Fruit fly (Drosophila melanogaster) whole organism, embryonic: ENCODE data around the gene Sec23.

Source experiments
- Ada2b ChIP-seq: fragments of 200-800 bp; sonication (Bioruptor generic); IDR thresholded peaks from 2 replicates; pipeline ENCODE4 v1.3.6; 2022; ENCODE audit warnings: missing biosample characterization, missing genetic modification characterization
- Atf3 ChIP-seq: fragments of 200-800 bp; sonication (Bioruptor generic); optimal IDR thresholded peaks from 3 replicates; lab custom pipeline; 2016; ENCODE audit warnings: missing biosample characterization, missing genetic modification characterization
- B-H1 ChIP-seq: fragments of 200-800 bp; sonication (Bioruptor generic); IDR thresholded peaks from 3 replicates; pipeline ENCODE4 v1.3.6; 2022; ENCODE audit warnings: missing biosample characterization, missing genetic modification characterization
- B-H2 ChIP-seq: fragments of 200-800 bp; sonication (Bioruptor generic); optimal IDR thresholded peaks from 2 replicates; lab custom pipeline; 2018; ENCODE audit warnings: missing biosample characterization, mild to moderate bottlenecking, missing genetic modification characterization
- Blimp-1 ChIP-seq: fragments of 200-800 bp; sonication (Bioruptor generic); optimal IDR thresholded peaks from 3 replicates; lab custom pipeline; 2018; ENCODE audit warnings: missing biosample characterization, missing genetic modification characterization, mild to moderate bottlenecking, moderate library complexity, missing genetic modification reagents
- BtbVII ChIP-seq: fragments of 200-800 bp; sonication (Bioruptor generic); optimal IDR thresholded peaks from 3 replicates; lab custom pipeline; 2017; ENCODE audit warnings: missing biosample characterization, mild to moderate bottlenecking, missing genetic modification characterization
- CG10209 ChIP-seq: fragments of 200-800 bp; sonication (Bioruptor generic); optimal IDR thresholded peaks from 3 replicates; lab custom pipeline; 2017; ENCODE audit warnings: missing biosample characterization, mild to moderate bottlenecking, missing genetic modification characterization, missing genetic modification reagents
- CG10267 ChIP-seq: fragments of 200-800 bp; sonication (Bioruptor generic); optimal IDR thresholded peaks from 2 replicates; lab custom pipeline; 2018; ENCODE audit warnings: missing biosample characterization, mild to moderate bottlenecking, missing genetic modification characterization, moderate library complexity
- CG10979 ChIP-seq: fragments of 200-800 bp; sonication (Bioruptor generic); optimal IDR thresholded peaks from 2 replicates; lab custom pipeline; 2018; ENCODE audit warnings: missing biosample characterization, mild to moderate bottlenecking, missing genetic modification characterization, moderate library complexity
- CG11398 ChIP-seq: fragments of 200-800 bp; sonication (Bioruptor generic); optimal IDR thresholded peaks from 2 replicates; lab custom pipeline; 2016; ENCODE audit warnings: missing biosample characterization, missing genetic modification characterization
- CG11696 ChIP-seq: fragments of 200-800 bp; sonication (Bioruptor generic); IDR thresholded peaks from 2 replicates; pipeline ENCODE4 v1.3.6; 2022; ENCODE audit warnings: missing biosample characterization, missing genetic modification characterization
- CG12391 ChIP-seq: fragments of 200-800 bp; sonication (Bioruptor generic); optimal IDR thresholded peaks from 3 replicates; lab custom pipeline; 2018; ENCODE audit warnings: missing biosample characterization, mild to moderate bottlenecking, missing genetic modification characterization, moderate library complexity
- CG12744 ChIP-seq: fragments of 200-800 bp; sonication (Bioruptor generic); optimal IDR thresholded peaks from 2 replicates; lab custom pipeline; 2016; ENCODE audit warnings: missing biosample characterization, missing genetic modification characterization
- CG13624 ChIP-seq: fragments of 200-800 bp; sonication (Bioruptor generic); optimal IDR thresholded peaks from 2 replicates; lab custom pipeline; 2016; ENCODE audit warnings: missing biosample characterization, missing genetic modification characterization
- CG14050 ChIP-seq: fragments of 200-800 bp; sonication (Bioruptor generic); IDR thresholded peaks from 3 replicates; pipeline ENCODE4 v1.3.6; 2022; ENCODE audit warnings: missing biosample characterization, missing genetic modification characterization
- CG17385 ChIP-seq: fragments of 200-800 bp; sonication (Bioruptor generic); optimal IDR thresholded peaks from 3 replicates; lab custom pipeline; 2018; ENCODE audit warnings: missing biosample characterization, mild to moderate bottlenecking, missing genetic modification characterization
- CG17612 ChIP-seq: fragments of 200-800 bp; sonication (Bioruptor generic); IDR thresholded peaks from 2 replicates; pipeline ENCODE4 v1.3.6; 2022; ENCODE audit warnings: missing biosample characterization, missing genetic modification characterization
- CG18011 ChIP-seq: fragments of 200-800 bp; sonication (Bioruptor generic); optimal IDR thresholded peaks from 2 replicates; lab custom pipeline; 2017; ENCODE audit warnings: missing biosample characterization, missing genetic modification characterization, mild to moderate bottlenecking, moderate library complexity, missing genotype
- CG31365 ChIP-seq: fragments of 200-800 bp; sonication (Bioruptor generic); optimal IDR thresholded peaks from 2 replicates; lab custom pipeline; 2018; ENCODE audit warnings: missing biosample characterization, mild to moderate bottlenecking, missing genetic modification characterization
- CG3407 ChIP-seq: fragments of 200-800 bp; sonication (Bioruptor generic); optimal IDR thresholded peaks from 2 replicates; lab custom pipeline; 2018; ENCODE audit warnings: missing biosample characterization, mild to moderate bottlenecking, missing genetic modification characterization
- CG34376 ChIP-seq: fragments of 200-800 bp; sonication (Bioruptor generic); optimal IDR thresholded peaks from 2 replicates; lab custom pipeline; 2018; ENCODE audit warnings: missing biosample characterization, mild to moderate bottlenecking, missing genetic modification characterization
- CG3847 ChIP-seq: fragments of 200-800 bp; sonication (Bioruptor generic); IDR thresholded peaks from 2 replicates; pipeline ENCODE4 v1.3.6; 2022; ENCODE audit warnings: missing biosample characterization, missing genetic modification characterization
- CG43689 ChIP-seq: fragments of 200-800 bp; sonication (Bioruptor generic); IDR thresholded peaks from 2 replicates; pipeline ENCODE4 v1.3.6; 2022; ENCODE audit warnings: missing biosample characterization, missing genetic modification characterization
- CG4424 ChIP-seq: fragments of 200-800 bp; sonication (Bioruptor generic); optimal IDR thresholded peaks from 3 replicates; lab custom pipeline; 2016; ENCODE audit warnings: missing biosample characterization, missing genetic modification characterization
- CG9932 ChIP-seq: fragments of 200-800 bp; sonication (Bioruptor generic); IDR thresholded peaks from 2 replicates; pipeline ENCODE4 v1.3.6; 2022; ENCODE audit warnings: missing biosample characterization, missing genetic modification characterization
- Doc3 ChIP-seq: fragments of 200-800 bp; sonication (Bioruptor generic); IDR thresholded peaks from 3 replicates; pipeline ENCODE4 v1.3.6; 2022; ENCODE audit warnings: missing biosample characterization, missing genetic modification characterization; ENCODE audit not compliant: partially characterized antibody
- Fer1 ChIP-seq: fragments of 200-800 bp; sonication (Bioruptor generic); optimal IDR thresholded peaks from 2 replicates; lab custom pipeline; 2017; ENCODE audit warnings: missing biosample characterization, mild to moderate bottlenecking, missing genetic modification characterization
- GATAe ChIP-seq: fragments of 200-800 bp; sonication (Bioruptor generic); conservative IDR thresholded peaks from 2 replicates; pipeline ENCODE4 v1.3.6; 2022; ENCODE audit warnings: missing biosample characterization, missing genetic modification characterization
- H2.0 ChIP-seq: fragments of 200-800 bp; sonication (Bioruptor generic); IDR thresholded peaks from 2 replicates; pipeline ENCODE4 v1.3.6; 2022; ENCODE audit warnings: missing biosample characterization, missing genetic modification characterization
- Hmr ChIP-seq: fragments of 200-800 bp; sonication (Bioruptor generic); optimal IDR thresholded peaks from 3 replicates; lab custom pipeline; 2017; ENCODE audit warnings: mild to moderate bottlenecking, missing biosample characterization, missing genetic modification reagents, missing genetic modification characterization
- Lhr ChIP-seq: fragments of 200-800 bp; sonication (Bioruptor generic); optimal IDR thresholded peaks from 3 replicates; lab custom pipeline; 2017; ENCODE audit warnings: mild to moderate bottlenecking, missing biosample characterization, missing genetic modification reagents, missing genetic modification characterization
- Mes4 ChIP-seq: fragments of 200-800 bp; sonication (Bioruptor generic); optimal IDR thresholded peaks from 2 replicates; lab custom pipeline; 2016; ENCODE audit warnings: missing biosample characterization, missing genetic modification characterization
- Oaz ChIP-seq: fragments of 200-800 bp; sonication (Bioruptor generic); IDR thresholded peaks from 2 replicates; pipeline ENCODE4 v1.3.6; 2022; ENCODE audit warnings: missing biosample characterization, missing genetic modification characterization
- PHDP ChIP-seq: fragments of 200-800 bp; sonication (Bioruptor generic); optimal IDR thresholded peaks from 3 replicates; lab custom pipeline; 2018; ENCODE audit warnings: missing biosample characterization, mild to moderate bottlenecking, missing genetic modification characterization, moderate library complexity
- Poxn ChIP-seq: fragments of 200-800 bp; sonication (Bioruptor generic); IDR thresholded peaks from 2 replicates; pipeline ENCODE4 v1.3.6; 2022; ENCODE audit warnings: missing biosample characterization, missing genetic modification characterization
- Rfx ChIP-seq: fragments of 200-800 bp; sonication (Bioruptor generic); IDR thresholded peaks from 2 replicates; pipeline ENCODE4 v1.3.6; 2022; ENCODE audit warnings: missing biosample characterization, missing genetic modification characterization
- Scr ChIP-seq: fragments of 200-800 bp; sonication (Bioruptor generic); IDR thresholded peaks from 2 replicates; pipeline ENCODE4 v1.3.6; 2022; ENCODE audit warnings: missing biosample characterization, missing genetic modification characterization; ENCODE audit not compliant: partially characterized antibody
- Xrp1 ChIP-seq: fragments of 200-800 bp; sonication (Bioruptor generic); IDR thresholded peaks from 2 replicates; pipeline ENCODE4 v1.3.6; 2022; ENCODE audit warnings: missing biosample characterization, missing genetic modification characterization
- YL-1 ChIP-seq: fragments of 200-800 bp; sonication (Bioruptor generic); optimal IDR thresholded peaks from 3 replicates; lab custom pipeline; 2017; ENCODE audit warnings: missing biosample characterization, mild to moderate bottlenecking, missing genetic modification characterization
- ab ChIP-seq: fragments of 200-800 bp; sonication (Bioruptor generic); optimal IDR thresholded peaks from 2 replicates; lab custom pipeline; 2016; ENCODE audit warnings: missing biosample characterization, missing genetic modification characterization
- ato ChIP-seq: fragments of 200-800 bp; sonication (Bioruptor generic); IDR thresholded peaks from 2 replicates; pipeline ENCODE4 v1.3.6; 2022; ENCODE audit warnings: missing biosample characterization, missing genetic modification characterization; ENCODE audit not compliant: partially characterized antibody
- bigmax ChIP-seq: fragments of 200-800 bp; sonication (Bioruptor generic); optimal IDR thresholded peaks from 2 replicates; lab custom pipeline; 2018; ENCODE audit warnings: missing biosample characterization, mild to moderate bottlenecking, missing genetic modification characterization
- emc ChIP-seq: fragments of 200-800 bp; sonication (Bioruptor generic); optimal IDR thresholded peaks from 2 replicates; lab custom pipeline; 2016; ENCODE audit warnings: missing biosample characterization, missing genetic modification characterization
- ewg ChIP-seq: fragments of 200-800 bp; sonication (Bioruptor generic); optimal IDR thresholded peaks from 3 replicates; lab custom pipeline; 2017; ENCODE audit warnings: mild to moderate bottlenecking, missing biosample characterization, missing genetic modification reagents, missing genetic modification characterization
- pho ChIP-seq: fragments of 200-800 bp; sonication (Bioruptor generic); optimal IDR thresholded peaks from 2 replicates; lab custom pipeline; 2016; ENCODE audit warnings: missing biosample characterization, missing genetic modification characterization
- pnt ChIP-seq: fragments of 200-800 bp; sonication (Bioruptor generic); optimal IDR thresholded peaks from 3 replicates; lab custom pipeline; 2016; ENCODE audit warnings: missing biosample characterization, missing genetic modification characterization
- ranshi ChIP-seq: fragments of 200-800 bp; sonication (Bioruptor generic); IDR thresholded peaks from 2 replicates; pipeline ENCODE4 v1.3.6; 2022; ENCODE audit warnings: missing biosample characterization, missing genetic modification characterization
- sim ChIP-seq: fragments of 200-800 bp; sonication (Bioruptor generic); IDR thresholded peaks from 2 replicates; pipeline ENCODE4 v1.3.6; 2022; ENCODE audit warnings: missing biosample characterization, missing genetic modification characterization
- tx ChIP-seq: fragments of 200-800 bp; sonication (Bioruptor generic); optimal IDR thresholded peaks from 2 replicates; lab custom pipeline; 2016; ENCODE audit warnings: missing biosample characterization, missing genetic modification characterization
- yki ChIP-seq: fragments of >200 bp; optimal IDR thresholded peaks from 3 replicates; lab custom pipeline; 2018

Gene Sec23

dm6 chr3R:5682921-5683748, 34.3 kb downstream of the Sec23 start (continued):
- TF ChIP-seq pho (GFP tag; lab: Kevin White, UChicago) = no peak
- no peak for TF ChIP-seq Doc3 (GFP tag; lab: Robert Waterston, UW)
- no peak for TF ChIP-seq CG11696
- TF ChIP-seq CG13624 (GFP tag; lab: Kevin White, UChicago) = peak; percentile 17
- TF ChIP-seq bigmax (GFP tag; lab: Kevin White, UChicago) = no peak
- TF ChIP-seq CG12744 (GFP tag; lab: Kevin White, UChicago) = no peak
- no peak for TF ChIP-seq CG43689 (GFP tag; lab: Robert Waterston, UW)
- peak; percentile 85 for TF ChIP-seq Xrp1
- TF ChIP-seq tx (GFP tag; lab: Kevin White, UChicago) = no peak
- no peak for TF ChIP-seq CG17612 (GFP tag; lab: Robert Waterston, UW)
- TF ChIP-seq CG10267 (tag; lab: Kevin White, UChicago) = peak; percentile 73
- TF ChIP-seq ab (GFP tag; lab: Kevin White, UChicago) = no peak
- no peak for TF ChIP-seq CG31365 (tag; lab: Kevin White, UChicago)
- TF ChIP-seq CG17385 (GFP tag; lab: Kevin White, UChicago) = peak; percentile 58
- TF ChIP-seq Hmr = no peak
- TF ChIP-seq CG4424 (GFP tag; lab: Kevin White, UChicago) = peak; percentile 63
- TF ChIP-seq Fer1 = peak; percentile 54
- no peak for TF ChIP-seq YL-1 (GFP tag; lab: Kevin White, UChicago)
- no peak for TF ChIP-seq yki (lab: Kevin White, UChicago)
- TF ChIP-seq Oaz (GFP tag; lab: Robert Waterston, UW) = no peak
- peak; percentile 33 for TF ChIP-seq CG11398 (GFP tag; lab: Kevin White, UChicago)
- no peak for TF ChIP-seq Ada2b
- no peak for TF ChIP-seq Scr (GFP tag; lab: Robert Waterston, UW)
- peak; percentile 50; the same call in 2 of the 3 replicates for TF ChIP-seq B-H1 (GFP tag; lab: Robert Waterston, UW)
- peak; percentile 42 for TF ChIP-seq Rfx (GFP tag; lab: Robert Waterston, UW)
- peak; percentile 54 for TF ChIP-seq ewg (GFP tag; lab: Kevin White, UChicago)
- TF ChIP-seq CG10979 = peak; percentile 82
- TF ChIP-seq GATAe (GFP tag; lab: Robert Waterston, UW) = no peak
- no peak for TF ChIP-seq CG9932 (GFP tag; lab: Robert Waterston, UW)
- no peak for TF ChIP-seq CG18011 (GFP tag; lab: Kevin White, UChicago)
- TF ChIP-seq CG34376 (GFP tag; lab: Kevin White, UChicago) = no peak
- TF ChIP-seq BtbVII (GFP tag; lab: Kevin White, UChicago) = no peak
- peak; percentile 29 for TF ChIP-seq Atf3 (GFP tag; lab: Kevin White, UChicago)
- TF ChIP-seq sim (GFP tag; lab: Robert Waterston, UW) = no peak
- no peak for TF ChIP-seq PHDP (tag; lab: Kevin White, UChicago)
- TF ChIP-seq Blimp-1 (GFP tag; lab: Kevin White, UChicago) = peak; percentile 92
- TF ChIP-seq emc (GFP tag; lab: Kevin White, UChicago) = no peak
- no peak for TF ChIP-seq CG14050
- peak; percentile 60 for TF ChIP-seq CG3407 (GFP tag; lab: Kevin White, UChicago)
- TF ChIP-seq CG3847 = no peak
- TF ChIP-seq Mes4 (GFP tag; lab: Kevin White, UChicago) = peak; percentile 56
- no peak for TF ChIP-seq ato (GFP tag; lab: Robert Waterston, UW)
- TF ChIP-seq H2.0 (GFP tag; lab: Robert Waterston, UW) = peak; percentile 35; the same call in 1 of the 2 replicates
- no peak for TF ChIP-seq B-H2
- TF ChIP-seq Lhr = peak; percentile 2
- no peak for TF ChIP-seq Poxn
- TF ChIP-seq ranshi (GFP tag; lab: Robert Waterston, UW) = 0 out of 2 replicates have a peak, but pooled peaks have one; percentile 14
- peak; percentile 78 for TF ChIP-seq CG12391 (tag; lab: Kevin White, UChicago)
- peak; percentile 50 for TF ChIP-seq CG10209 (GFP tag; lab: Kevin White, UChicago)
- TF ChIP-seq pnt = peak; percentile 50
